Fruit fly (Drosophila melanogaster) whole organism, wandering third instar larva: ENCODE data around the gene CG10587.

Experiments used
- Jra ChIP-seq: sonication (Bioruptor generic); optimal IDR thresholded peaks from 2 replicates; lab custom pipeline; 2016; ENCODE audit warnings: missing biosample characterization, missing genetic modification characterization
- dmrt93B ChIP-seq: fragments of 200-800 bp; sonication (Bioruptor generic); optimal IDR thresholded peaks from 2 replicates; lab custom pipeline; 2018; ENCODE audit warnings: missing biosample characterization, mild to moderate bottlenecking, missing genetic modification characterization

- TF ChIP-seq dmrt93B (GFP tag; lab: Kevin White, UChicago) (no peak), Jra (GFP tag; lab: Kevin White, UChicago) (no peak)
Measured at dm6 chr3L:21008255-21008815, 46.0 kb upstream of the CG10587 start.
